Worm (Caenorhabditis elegans): ENCODE data around the gene nhr-255.

DNA sequence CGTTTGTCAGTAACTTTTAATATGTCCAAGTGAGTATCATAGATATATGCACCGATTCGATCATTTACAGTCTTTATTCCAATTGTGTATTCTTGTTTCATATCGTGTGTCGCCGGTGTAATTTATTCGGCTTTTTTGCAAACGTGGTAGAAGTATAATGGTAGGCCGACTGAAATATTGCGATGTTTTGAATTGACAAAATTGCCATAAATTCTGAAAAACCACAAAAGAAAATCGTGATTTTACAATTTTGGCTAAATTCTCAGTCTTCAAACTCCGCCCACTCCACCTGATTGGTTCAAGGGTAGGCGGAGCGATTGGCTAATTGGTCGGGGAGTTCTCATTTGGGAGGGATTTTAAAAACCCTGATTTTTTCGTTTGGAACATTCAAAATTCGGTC, 42.2 kb downstream of the nhr-255 start, which contains the start of gene Y7A5A.3:
- no peak for TF ChIP-seq fkh-10 (GFP tag; optimal IDR thresholded peaks at IDR 0.05)
- TF ChIP-seq nhr-237 (tag; optimal IDR thresholded peaks at IDR 0.05), result no peak
- TF ChIP-seq ama-1 (optimal IDR thresholded peaks at IDR 0.05), result no peak
- TF ChIP-seq nhr-11 (tag; optimal IDR thresholded peaks at IDR 0.05), result no peak
- TF ChIP-seq dmd-8 (GFP tag; IDR thresholded peaks at IDR 0.05), result no peak
- no peak for TF ChIP-seq spr-1 (tag; optimal IDR thresholded peaks at IDR 0.05)
- no peak for TF ChIP-seq pha-4 (GFP tag; IDR thresholded peaks at IDR 0.05)
- no peak for TF ChIP-seq pha-4 (tag; optimal IDR thresholded peaks at IDR 0.05)
- no peak for TF ChIP-seq nhr-10 (tag; optimal IDR thresholded peaks at IDR 0.05)
- no peak for TF ChIP-seq nhr-76 (tag; optimal IDR thresholded peaks at IDR 0.05)
- TF ChIP-seq nhr-77 (tag; optimal IDR thresholded peaks at IDR 0.05), result no peak
- TF ChIP-seq dpl-1 (GFP tag; optimal IDR thresholded peaks at IDR 0.05), result no peak
- no peak for TF ChIP-seq ZK546.5 (tag; optimal IDR thresholded peaks at IDR 0.05)
